Worm (Caenorhabditis elegans) whole organism, mixed stage, embryonic: Measurements from ENCODE around the gene Y69H2.3.

Experiments
- blmp-1 ChIP-seq: fragments of 150-350 bp; optimal IDR thresholded peaks from 2 replicates; lab custom pipeline; 2014; ENCODE audit warnings: missing biosample characterization, missing genetic modification characterization
- ceh-43 ChIP-seq: fragments of 200-800 bp; sonication (Bioruptor generic); optimal IDR thresholded peaks from 2 replicates; lab custom pipeline; 2018; ENCODE audit warnings: mild to moderate bottlenecking, missing genetic modification characterization, moderate library complexity, missing compliant biosample characterization
- elt-1 ChIP-seq: sonication (generic microtip); optimal IDR thresholded peaks from 2 replicates; lab custom pipeline; 2017; ENCODE audit warnings: missing genetic modification characterization, mild to moderate bottlenecking, missing compliant biosample characterization, antibody characterized with exemption, moderate library complexity, borderline replicate concordance; ENCODE audit not compliant: insufficient read depth
- lin-13 ChIP-seq: fragments of 150-350 bp; optimal IDR thresholded peaks from 2 replicates; lab custom pipeline; 2014; ENCODE audit warnings: missing biosample characterization, missing genetic modification characterization
- lsy-2 ChIP-seq: fragments of 150-350 bp; optimal IDR thresholded peaks from 2 replicates; lab custom pipeline; 2014; ENCODE audit warnings: missing biosample characterization, missing genetic modification characterization
- mep-1 ChIP-seq: fragments of 150-350 bp; optimal IDR thresholded peaks from 2 replicates; lab custom pipeline; 2017; ENCODE audit warnings: missing biosample characterization, missing genetic modification reagents, missing genetic modification characterization, inconsistent platforms
- nhr-12 ChIP-seq: fragments of 150-350 bp; optimal IDR thresholded peaks from 2 replicates; lab custom pipeline; 2014; ENCODE audit warnings: missing biosample characterization, missing genetic modification characterization
- nhr-237 ChIP-seq: fragments of 150-350 bp; optimal IDR thresholded peaks from 2 replicates; lab custom pipeline; 2014; ENCODE audit warnings: missing biosample characterization, missing genetic modification characterization
- nhr-28 ChIP-seq: fragments of 150-350 bp; optimal IDR thresholded peaks from 2 replicates; lab custom pipeline; 2014; ENCODE audit warnings: missing biosample characterization, missing genetic modification characterization
- nhr-76 ChIP-seq: sonication (generic microtip); optimal IDR thresholded peaks from 2 replicates; lab custom pipeline; 2017; ENCODE audit warnings: missing biosample characterization, missing genetic modification characterization
- pha-4 ChIP-seq: fragments of 150-350 bp; optimal IDR thresholded peaks from 2 replicates; lab custom pipeline; 2018; ENCODE audit warnings: missing biosample characterization, missing genetic modification reagents, missing genetic modification characterization
- sem-2 ChIP-seq: fragments of 200-800 bp; sonication (Bioruptor generic); optimal IDR thresholded peaks from 2 replicates; lab custom pipeline; 2018; ENCODE audit warnings: mild to moderate bottlenecking, missing genetic modification characterization, missing compliant biosample characterization
- unc-62 ChIP-seq: fragments of 150-350 bp; optimal IDR thresholded peaks from 2 replicates; lab custom pipeline; 2014; ENCODE audit warnings: missing biosample characterization, missing genetic modification reagents, missing genetic modification characterization
- ztf-11 ChIP-seq: fragments of 150-350 bp; optimal IDR thresholded peaks from 2 replicates; lab custom pipeline; 2014; ENCODE audit warnings: missing biosample characterization, missing genetic modification characterization

DNA sequence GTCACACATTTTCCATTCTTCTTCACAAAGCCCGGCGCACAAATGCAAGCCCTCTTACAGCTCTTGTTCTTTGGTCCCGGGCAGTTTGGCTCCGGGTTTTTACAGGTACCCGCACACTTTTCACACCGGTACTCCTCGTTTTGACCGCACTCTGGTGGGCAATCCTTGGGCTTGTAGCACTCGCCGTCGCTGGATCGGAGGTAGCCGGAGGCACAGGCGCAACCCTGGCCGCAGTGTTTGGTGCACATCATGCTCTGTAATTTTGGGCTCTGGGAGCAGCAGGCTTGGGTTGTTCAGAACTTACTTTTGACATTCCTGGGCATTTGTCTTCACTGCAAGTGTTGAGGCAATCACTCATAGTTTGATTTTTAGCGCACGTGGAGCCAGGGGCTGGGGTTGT is 6.5 kb downstream of the Y69H2.3 start:
- TF ChIP-seq nhr-237 (tag; lab: Kevin White, UChicago): no peak
- no peak for TF ChIP-seq unc-62 (GFP tag; lab: Kevin White, UChicago)
- no peak for TF ChIP-seq elt-1 (tag; lab: Kevin White, UChicago)
- TF ChIP-seq lin-13: no peak
- TF ChIP-seq blmp-1 (tag; lab: Kevin White, UChicago): no peak
- no peak for TF ChIP-seq nhr-28 (tag; lab: Kevin White, UChicago)
- TF ChIP-seq nhr-12: no peak
- TF ChIP-seq lsy-2: no peak
- TF ChIP-seq ceh-43 (GFP tag; lab: Kevin White, UChicago): no peak
- TF ChIP-seq sem-2: no peak
- TF ChIP-seq pha-4 (tag; lab: Kevin White, UChicago): no peak
- TF ChIP-seq nhr-76 (tag; lab: Kevin White, UChicago): no peak
- TF ChIP-seq ztf-11 (tag; lab: Kevin White, UChicago): no peak
- no peak for TF ChIP-seq mep-1 (tag; lab: Kevin White, UChicago)
